Worm (Caenorhabditis elegans) whole organism, late embryonic: Measurements from ENCODE around the gene appg-1.

Experiments
- C08G9.2 ChIP-seq: sonication (generic microtip); optimal IDR thresholded peaks from 2 replicates; lab custom pipeline; 2016; ENCODE audit warnings: mild to moderate bottlenecking, missing genetic modification characterization, moderate library complexity, missing compliant biosample characterization
- C38D4.7 ChIP-seq: fragments of 200-800 bp; sonication (Bioruptor generic); optimal IDR thresholded peaks from 2 replicates; lab custom pipeline; 2018; ENCODE audit warnings: mild to moderate bottlenecking, missing genetic modification characterization, moderate library complexity, missing compliant biosample characterization
- F13H6.1 ChIP-seq: sonication (generic microtip); optimal IDR thresholded peaks from 2 replicates; lab custom pipeline; 2016; ENCODE audit warnings: missing genetic modification characterization, missing compliant biosample characterization
- K02D7.2 ChIP-seq: sonication (generic microtip); optimal IDR thresholded peaks from 2 replicates; lab custom pipeline; 2017; ENCODE audit warnings: mild to moderate bottlenecking, missing genetic modification characterization, missing compliant biosample characterization
- ahr-1 ChIP-seq: sonication (generic microtip); optimal IDR thresholded peaks from 2 replicates; lab custom pipeline; 2016; ENCODE audit warnings: missing genetic modification characterization, missing compliant biosample characterization
- ama-1 ChIP-seq: fragments of 150-350 bp; optimal IDR thresholded peaks from 2 replicates; lab custom pipeline; 2014
- ceh-14 ChIP-seq: sonication (generic microtip); optimal IDR thresholded peaks from 2 replicates; lab custom pipeline; 2016; ENCODE audit warnings: missing genotype, missing genetic modification characterization, missing compliant biosample characterization
- ceh-18 ChIP-seq: sonication (generic microtip); optimal IDR thresholded peaks from 2 replicates; lab custom pipeline; 2016; ENCODE audit warnings: missing genetic modification characterization, missing compliant biosample characterization
- ceh-2 ChIP-seq: sonication (generic microtip); optimal IDR thresholded peaks from 2 replicates; lab custom pipeline; 2016; ENCODE audit warnings: missing genotype, missing genetic modification characterization, missing compliant biosample characterization
- ceh-22 ChIP-seq: sonication (generic microtip); optimal IDR thresholded peaks from 2 replicates; lab custom pipeline; 2017; ENCODE audit warnings: missing biosample characterization, missing genetic modification characterization
- ceh-24 ChIP-seq: sonication (generic microtip); optimal IDR thresholded peaks from 2 replicates; lab custom pipeline; 2016; ENCODE audit warnings: mild to moderate bottlenecking, missing genetic modification characterization, missing compliant biosample characterization
- ceh-30 ChIP-seq: fragments of 150-350 bp; optimal IDR thresholded peaks from 2 replicates; lab custom pipeline; 2014; ENCODE audit warnings: missing biosample characterization, missing genetic modification characterization
- ceh-31 ChIP-seq: sonication (generic microtip); optimal IDR thresholded peaks from 2 replicates; lab custom pipeline; 2016; ENCODE audit warnings: missing genetic modification characterization, missing compliant biosample characterization
- ceh-34 ChIP-seq: sonication (generic microtip); optimal IDR thresholded peaks from 2 replicates; lab custom pipeline; 2016; ENCODE audit warnings: mild to moderate bottlenecking, missing genetic modification characterization, missing compliant biosample characterization
- ceh-45 ChIP-seq: fragments of 200-800 bp; sonication (Bioruptor generic); IDR thresholded peaks from 2 replicates; pipeline ENCODE4 v1.3.6; 2022; ENCODE audit warnings: missing genetic modification reagents, missing genetic modification characterization, missing compliant biosample characterization
- ceh-48 ChIP-seq: sonication (generic microtip); optimal IDR thresholded peaks from 2 replicates; lab custom pipeline; 2016; ENCODE audit warnings: missing genetic modification characterization, inconsistent platforms, missing compliant biosample characterization
- ceh-9 ChIP-seq: sonication (generic microtip); optimal IDR thresholded peaks from 2 replicates; lab custom pipeline; 2016; ENCODE audit warnings: mild to moderate bottlenecking, missing genetic modification characterization, inconsistent platforms, missing compliant biosample characterization
- elt-2 ChIP-seq: sonication (generic microtip); optimal IDR thresholded peaks from 2 replicates; lab custom pipeline; 2016; ENCODE audit warnings: missing genetic modification reagents, missing genetic modification characterization, missing compliant biosample characterization
- elt-4 ChIP-seq: sonication (generic microtip); optimal IDR thresholded peaks from 2 replicates; lab custom pipeline; 2016; ENCODE audit warnings: missing genetic modification characterization, missing compliant biosample characterization
- ets-4 ChIP-seq: sonication (generic microtip); optimal IDR thresholded peaks from 2 replicates; lab custom pipeline; 2016; ENCODE audit warnings: missing genetic modification characterization, missing compliant biosample characterization
- fkh-10 ChIP-seq: fragments of 150-350 bp; optimal IDR thresholded peaks from 2 replicates; lab custom pipeline; 2014; ENCODE audit warnings: missing biosample characterization, missing genetic modification reagents, missing genetic modification characterization
- hlh-13 ChIP-seq: fragments of 200-800 bp; sonication (Bioruptor generic); optimal IDR thresholded peaks from 2 replicates; lab custom pipeline; 2018; ENCODE audit warnings: mild to moderate bottlenecking, missing genetic modification characterization, missing compliant biosample characterization
- hlh-15 ChIP-seq: sonication (generic microtip); optimal IDR thresholded peaks from 2 replicates; lab custom pipeline; 2016; ENCODE audit warnings: missing genetic modification characterization, missing compliant biosample characterization
- hlh-6 ChIP-seq: sonication (generic microtip); optimal IDR thresholded peaks from 2 replicates; lab custom pipeline; 2016; ENCODE audit warnings: missing genotype, missing genetic modification characterization, missing compliant biosample characterization
- lim-6 ChIP-seq: sonication (generic microtip); optimal IDR thresholded peaks from 2 replicates; lab custom pipeline; 2016; ENCODE audit warnings: missing genetic modification characterization, missing compliant biosample characterization
- madf-2 ChIP-seq: sonication (generic microtip); optimal IDR thresholded peaks from 2 replicates; lab custom pipeline; 2017; ENCODE audit warnings: missing genetic modification characterization, missing compliant biosample characterization
- mec-3 ChIP-seq: sonication (generic microtip); optimal IDR thresholded peaks from 2 replicates; lab custom pipeline; 2016; ENCODE audit warnings: borderline replicate concordance, missing genetic modification characterization, missing compliant biosample characterization
- nfya-1 ChIP-seq: sonication (generic microtip); optimal IDR thresholded peaks from 2 replicates; lab custom pipeline; 2017; ENCODE audit warnings: missing genetic modification characterization, mild to moderate bottlenecking, missing compliant biosample characterization, antibody characterized with exemption, moderate library complexity
- nhr-232 ChIP-seq: sonication (generic microtip); optimal IDR thresholded peaks from 2 replicates; lab custom pipeline; 2016; ENCODE audit warnings: missing genetic modification characterization, missing compliant biosample characterization
- npax-4 ChIP-seq: sonication (generic microtip); optimal IDR thresholded peaks from 2 replicates; lab custom pipeline; 2016; ENCODE audit warnings: missing genetic modification characterization, missing compliant biosample characterization
- pat-9 ChIP-seq: fragments of 200-800 bp; sonication (Bioruptor generic); optimal IDR thresholded peaks from 2 replicates; lab custom pipeline; 2018; ENCODE audit warnings: mild to moderate bottlenecking, missing genetic modification characterization, moderate library complexity, missing compliant biosample characterization
- pha-2 ChIP-seq: sonication (generic microtip); optimal IDR thresholded peaks from 2 replicates; lab custom pipeline; 2017; ENCODE audit warnings: mild to moderate bottlenecking, missing genetic modification characterization, missing compliant biosample characterization
- ref-2 ChIP-seq: sonication (generic microtip); optimal IDR thresholded peaks from 2 replicates; lab custom pipeline; 2016; ENCODE audit warnings: missing genetic modification characterization, missing compliant biosample characterization
- sox-4 ChIP-seq: sonication (generic microtip); optimal IDR thresholded peaks from 2 replicates; lab custom pipeline; 2017; ENCODE audit warnings: mild to moderate bottlenecking, missing genetic modification characterization, inconsistent platforms, missing compliant biosample characterization
- syd-9 ChIP-seq: sonication (generic microtip); optimal IDR thresholded peaks from 2 replicates; lab custom pipeline; 2016; ENCODE audit warnings: mild to moderate bottlenecking, missing genetic modification characterization, moderate library complexity, missing compliant biosample characterization
- tbx-2 ChIP-seq: sonication (generic microtip); optimal IDR thresholded peaks from 2 replicates; lab custom pipeline; 2016; ENCODE audit warnings: missing genetic modification characterization, missing compliant biosample characterization
- tbx-7 ChIP-seq: sonication (generic microtip); optimal IDR thresholded peaks from 2 replicates; lab custom pipeline; 2016; ENCODE audit warnings: missing genotype, missing genetic modification characterization, missing compliant biosample characterization
- unc-42 ChIP-seq: sonication (generic microtip); optimal IDR thresholded peaks from 2 replicates; lab custom pipeline; 2016; ENCODE audit warnings: missing genotype, missing genetic modification characterization, missing compliant biosample characterization
- unc-55 ChIP-seq: sonication (generic microtip); optimal IDR thresholded peaks from 2 replicates; lab custom pipeline; 2017; ENCODE audit warnings: missing biosample characterization, missing genetic modification reagents, missing genetic modification characterization
- unc-86 ChIP-seq: sonication (generic microtip); optimal IDR thresholded peaks from 2 replicates; lab custom pipeline; 2016; ENCODE audit warnings: missing genetic modification characterization, missing compliant biosample characterization

The appg-1 gene

DNA sequence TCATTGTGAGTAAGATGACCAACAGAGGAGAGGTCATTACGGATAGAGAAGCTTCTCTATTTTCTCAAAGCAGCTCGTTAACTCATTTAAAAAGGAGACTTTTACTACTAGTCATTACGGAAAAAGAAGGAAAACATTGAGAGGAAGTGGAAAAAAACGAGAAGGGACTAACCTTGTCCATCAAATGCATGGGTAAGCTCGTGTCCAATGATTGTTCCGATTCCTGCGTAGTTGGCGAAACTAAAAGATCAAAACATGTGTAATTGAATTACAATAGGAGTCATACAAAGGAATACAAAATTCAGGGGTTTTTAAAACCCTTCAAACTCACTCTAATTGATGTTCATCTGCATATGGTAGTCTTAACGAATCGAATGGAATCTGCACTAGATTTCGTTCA, 40.9 kb upstream of the appg-1 start:
- TF ChIP-seq ama-1 (lab: Kevin White, UChicago) (no peak), C38D4.7 (GFP tag; lab: Kevin White, UChicago) (no peak), pha-2 (no peak)

DNA sequence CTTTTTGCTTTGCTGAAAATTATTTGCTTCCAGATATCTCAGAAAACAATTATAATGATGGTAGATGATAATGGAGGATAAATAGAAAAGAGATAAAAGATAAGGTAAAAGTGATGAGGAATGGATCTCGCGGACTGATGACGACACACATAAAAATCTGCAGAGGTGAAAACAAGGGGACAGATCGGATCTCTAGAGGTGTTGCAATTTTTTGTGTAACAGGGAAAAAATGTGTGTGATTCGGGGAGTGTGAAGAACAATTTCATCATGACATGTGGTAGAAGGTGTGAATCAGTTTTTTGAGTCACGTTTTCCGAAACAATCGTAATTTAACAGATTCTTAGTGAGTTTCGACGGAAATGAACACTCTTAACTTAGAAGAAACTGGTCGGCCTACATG, 36.9 kb upstream of the appg-1 start:
- TF ChIP-seq hlh-15 (tag; lab: Kevin White, UChicago): no peak
- TF ChIP-seq ceh-34 (tag; lab: Kevin White, UChicago): no peak
- TF ChIP-seq ref-2 (tag; lab: Kevin White, UChicago): no peak
- TF ChIP-seq ceh-31 (tag; lab: Kevin White, UChicago): no peak
- TF ChIP-seq npax-4 (tag; lab: Kevin White, UChicago): no peak
- TF ChIP-seq lim-6: no peak
- TF ChIP-seq mec-3 (tag; lab: Kevin White, UChicago): no peak
- TF ChIP-seq ceh-2: no peak
- TF ChIP-seq C08G9.2 (tag; lab: Kevin White, UChicago): no peak
- TF ChIP-seq F13H6.1 (tag; lab: Kevin White, UChicago): no peak
- TF ChIP-seq pha-2: no peak
- no peak for TF ChIP-seq tbx-7
- TF ChIP-seq hlh-13 (GFP tag; lab: Kevin White, UChicago): no peak
- no peak for TF ChIP-seq unc-86 (tag; lab: Kevin White, UChicago)
- no peak for TF ChIP-seq syd-9 (tag; lab: Kevin White, UChicago)
- TF ChIP-seq elt-2 (tag; lab: Kevin White, UChicago): no peak
- no peak for TF ChIP-seq nfya-1 (tag; lab: Kevin White, UChicago)
- no peak for TF ChIP-seq nhr-232 (tag; lab: Kevin White, UChicago)
- TF ChIP-seq ceh-18 (tag; lab: Kevin White, UChicago): no peak

DNA sequence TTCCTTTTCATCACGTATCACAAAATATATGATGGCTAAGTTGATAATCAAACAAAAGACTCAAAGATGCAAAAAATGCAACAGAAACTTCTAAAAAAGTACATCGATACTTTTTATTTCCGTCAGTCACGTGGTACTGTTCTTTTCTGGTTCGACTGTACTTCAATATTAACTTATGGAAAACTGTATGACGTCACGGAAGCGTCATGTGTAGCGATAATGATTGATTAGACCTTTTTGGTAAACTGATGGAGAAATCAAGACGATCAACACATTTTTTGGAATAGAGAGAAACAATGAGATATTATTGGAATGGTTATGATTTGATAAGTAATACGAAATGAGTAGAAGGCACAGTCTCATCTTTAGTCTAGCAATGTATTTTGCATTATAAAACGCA, 31.6 kb upstream of the appg-1 start:
- no peak for TF ChIP-seq fkh-10
- TF ChIP-seq ahr-1: no peak
- no peak for TF ChIP-seq hlh-15 (tag; lab: Kevin White, UChicago)
- no peak for TF ChIP-seq ceh-48 (tag; lab: Kevin White, UChicago)
- no peak for TF ChIP-seq K02D7.2
- TF ChIP-seq ceh-2: no peak
- TF ChIP-seq ceh-45 (GFP tag; lab: Robert Waterston, UW): no peak
- no peak for TF ChIP-seq ceh-24 (tag; lab: Kevin White, UChicago)
- no peak for TF ChIP-seq unc-42 (tag; lab: Kevin White, UChicago)

DNA sequence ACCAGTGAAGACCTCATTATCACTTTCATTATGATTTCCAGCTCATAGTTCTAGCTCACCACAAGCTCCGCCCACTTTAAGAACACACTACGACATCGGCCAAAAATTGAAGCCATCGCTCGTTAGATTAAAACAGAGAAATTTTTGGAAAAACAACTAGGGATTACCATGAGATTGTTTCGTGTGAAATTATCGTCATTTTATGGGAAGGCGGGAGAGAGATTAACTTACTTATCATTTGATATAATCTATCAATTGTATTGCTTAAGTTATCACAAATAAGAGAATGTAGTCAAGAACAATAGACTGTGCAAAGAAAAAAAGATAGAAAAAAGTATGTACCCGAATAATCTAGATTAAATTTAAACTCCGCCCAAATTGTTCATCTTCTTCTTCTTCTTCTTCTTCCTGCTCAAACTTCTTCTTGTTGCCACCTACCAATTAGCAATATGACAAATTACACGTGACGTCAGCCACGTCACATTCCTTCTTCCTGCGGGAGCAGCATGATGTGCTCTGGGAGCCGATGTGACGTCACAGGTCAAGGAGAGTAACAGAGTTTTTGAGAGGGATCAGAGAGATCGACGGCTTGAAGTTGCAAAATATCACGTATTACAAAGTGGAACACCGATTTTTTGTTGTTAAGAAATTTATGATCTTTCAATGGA, 25.6 kb upstream of the appg-1 start, which contains the start of gene nep-26:
nep-26 (minus strand) TSS at position 51 of the 668 bp plus-strand sequence.
- no peak for TF ChIP-seq hlh-15 (tag; lab: Kevin White, UChicago)
- TF ChIP-seq unc-55: peak; percentile 33
- no peak for TF ChIP-seq ceh-31 (tag; lab: Kevin White, UChicago)

DNA sequence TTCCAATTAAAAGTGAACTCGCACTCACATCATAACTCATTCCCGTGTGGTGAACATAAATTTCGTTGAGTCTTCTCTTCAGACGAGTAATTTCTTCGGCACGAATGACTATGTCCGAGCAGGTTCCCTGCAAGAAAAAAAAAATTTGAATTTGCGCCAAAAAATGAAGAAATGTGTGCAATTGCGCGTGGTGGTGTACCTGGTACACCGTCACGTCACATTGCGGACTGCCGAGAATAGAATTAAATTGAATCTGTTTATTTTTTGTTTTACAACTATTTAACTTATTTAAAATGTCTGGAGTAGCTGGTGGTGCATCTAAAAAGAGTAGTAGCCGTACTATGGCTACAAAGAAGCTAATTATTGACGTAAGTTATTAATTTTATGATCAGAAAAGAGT, 24.9 kb upstream of the appg-1 start, which contains the start of gene mdt-22:
mdt-22 (plus strand) TSS at position 263 of the 400 bp plus-strand sequence.
- TF ChIP-seq tbx-2 (tag; lab: Kevin White, UChicago) (peak; percentile 62), hlh-6 (no peak), C08G9.2 (tag; lab: Kevin White, UChicago) (peak; percentile 38), ref-2 (tag; lab: Kevin White, UChicago) (peak; percentile 51), elt-2 (tag; lab: Kevin White, UChicago) (peak; percentile 22), nhr-232 (tag; lab: Kevin White, UChicago) (no peak), elt-4 (tag; lab: Kevin White, UChicago) (no peak), pha-2 (peak; percentile 13), ceh-22 (tag; lab: Kevin White, UChicago) (no peak), ceh-31 (tag; lab: Kevin White, UChicago) (peak; percentile 10), ceh-2 (peak; percentile 4), pat-9 (tag; lab: Kevin White, UChicago) (peak; percentile 45), ceh-9 (no peak), ceh-14 (peak; percentile 64), ets-4 (tag; lab: Kevin White, UChicago) (peak; percentile 13), nfya-1 (tag; lab: Kevin White, UChicago) (peak; percentile 76), ceh-48 (tag; lab: Kevin White, UChicago) (peak; percentile 7), F13H6.1 (tag; lab: Kevin White, UChicago) (no peak), ceh-30 (tag; lab: Kevin White, UChicago) (peak; percentile 34), ceh-34 (tag; lab: Kevin White, UChicago) (peak; percentile 35), ceh-18 (tag; lab: Kevin White, UChicago) (peak; percentile 45), unc-42 (tag; lab: Kevin White, UChicago) (peak; percentile 83), sox-4 (tag; lab: Kevin White, UChicago) (peak; percentile 3), ceh-24 (tag; lab: Kevin White, UChicago) (peak; percentile 9), syd-9 (tag; lab: Kevin White, UChicago) (no peak), madf-2 (tag; lab: Kevin White, UChicago) (no peak)
